Fruit fly (Drosophila melanogaster) whole organism, prepupa: ENCODE results near the gene lmgB.

Source experiments
- CG10631 ChIP-seq: fragments of 200-800 bp; sonication (Bioruptor generic); optimal IDR thresholded peaks from 2 replicates; lab custom pipeline; 2016; ENCODE audit warnings: missing biosample characterization, missing genetic modification characterization
- CG11294 ChIP-seq: fragments of 200-800 bp; sonication (Bioruptor generic); IDR thresholded peaks from 2 replicates; pipeline ENCODE4 v1.3.6; 2022; ENCODE audit warnings: missing biosample characterization, missing genetic modification characterization
- CG11762 ChIP-seq: fragments of 200-800 bp; sonication (Bioruptor generic); optimal IDR thresholded peaks from 3 replicates; lab custom pipeline; 2016; ENCODE audit warnings: missing biosample characterization, missing genetic modification characterization; ENCODE audit not compliant: insufficient read depth
- CG1621 ChIP-seq: fragments of 200-800 bp; sonication (Bioruptor generic); optimal IDR thresholded peaks from 3 replicates; lab custom pipeline; 2018; ENCODE audit warnings: missing biosample characterization, mild to moderate bottlenecking, missing genetic modification characterization
- CG16779 ChIP-seq: fragments of 200-800 bp; sonication (Bioruptor generic); optimal IDR thresholded peaks from 3 replicates; lab custom pipeline; 2017; ENCODE audit warnings: missing biosample characterization, mild to moderate bottlenecking, missing genetic modification characterization
- CG3032 ChIP-seq: fragments of 200-800 bp; optimal IDR thresholded peaks from 2 replicates; lab custom pipeline; 2019; ENCODE audit warnings: missing biosample characterization, mild to moderate bottlenecking, missing genetic modification characterization, moderate library complexity
- CG34406 ChIP-seq: fragments of 200-800 bp; sonication (Bioruptor generic); optimal IDR thresholded peaks from 3 replicates; lab custom pipeline; 2016; ENCODE audit warnings: missing biosample characterization, missing genetic modification characterization
- CG6163 ChIP-seq: fragments of 200-800 bp; sonication (Bioruptor generic); IDR thresholded peaks from 3 replicates; pipeline ENCODE4 v1.3.6; 2022; ENCODE audit warnings: missing biosample characterization, missing genetic modification characterization
- CG6276 ChIP-seq: fragments of 200-800 bp; sonication (Bioruptor generic); optimal IDR thresholded peaks from 2 replicates; lab custom pipeline; 2017; ENCODE audit warnings: missing biosample characterization, mild to moderate bottlenecking, missing genetic modification characterization
- CG6854 ChIP-seq: fragments of 200-800 bp; sonication (Bioruptor generic); optimal IDR thresholded peaks from 2 replicates; lab custom pipeline; 2017; ENCODE audit warnings: missing biosample characterization, mild to moderate bottlenecking, missing genetic modification characterization
- CG7368 ChIP-seq: fragments of 200-800 bp; sonication (Bioruptor generic); optimal IDR thresholded peaks from 3 replicates; lab custom pipeline; 2016; ENCODE audit warnings: missing biosample characterization, missing genetic modification characterization
- CG8632 ChIP-seq: fragments of 200-800 bp; sonication (Bioruptor generic); optimal IDR thresholded peaks from 3 replicates; lab custom pipeline; 2016; ENCODE audit warnings: missing biosample characterization, missing genetic modification characterization
- CG9139 ChIP-seq: fragments of 200-800 bp; sonication (Bioruptor generic); optimal IDR thresholded peaks from 3 replicates; lab custom pipeline; 2017; ENCODE audit warnings: missing biosample characterization, mild to moderate bottlenecking, missing genetic modification characterization
- Eip78C ChIP-seq: fragments of 200-800 bp; sonication (Bioruptor generic); peaks from one replicate; lab custom pipeline; 2016; ENCODE audit warnings: missing biosample characterization, missing genetic modification characterization
- Ets21C ChIP-seq: fragments of 200-800 bp; sonication (Bioruptor generic); optimal IDR thresholded peaks from 3 replicates; lab custom pipeline; 2016; ENCODE audit warnings: missing biosample characterization, missing genetic modification characterization
- Ets96B ChIP-seq: fragments of 200-800 bp; optimal IDR thresholded peaks from 2 replicates; lab custom pipeline; 2019; ENCODE audit warnings: missing biosample characterization, mild to moderate bottlenecking, missing genetic modification characterization, moderate library complexity
- Hr38 ChIP-seq: sonication (Bioruptor generic); optimal IDR thresholded peaks from 2 replicates; lab custom pipeline; 2016; ENCODE audit warnings: missing biosample characterization, missing genetic modification characterization
- Hr4 ChIP-seq: fragments of 200-800 bp; sonication (Bioruptor generic); optimal IDR thresholded peaks from 3 replicates; lab custom pipeline; 2016; ENCODE audit warnings: missing biosample characterization, missing genetic modification characterization
- Lpt ChIP-seq: fragments of 200-800 bp; sonication (Bioruptor generic); optimal IDR thresholded peaks from 3 replicates; lab custom pipeline; 2016; ENCODE audit warnings: missing biosample characterization, missing genetic modification characterization
- Met ChIP-seq: fragments of 200-800 bp; sonication (Bioruptor generic); optimal IDR thresholded peaks from 3 replicates; lab custom pipeline; 2016; ENCODE audit warnings: missing biosample characterization, missing genetic modification characterization
- Smox ChIP-seq: fragments of 200-800 bp; sonication (Bioruptor generic); optimal IDR thresholded peaks from 3 replicates; lab custom pipeline; 2016; ENCODE audit warnings: missing biosample characterization, missing genetic modification characterization
- Sox15 ChIP-seq: fragments of 200-800 bp; sonication (Bioruptor generic); optimal IDR thresholded peaks from 3 replicates; lab custom pipeline; 2016; ENCODE audit warnings: missing biosample characterization, missing genetic modification characterization
- achi ChIP-seq: fragments of 200-800 bp; sonication (Bioruptor generic); optimal IDR thresholded peaks from 3 replicates; lab custom pipeline; 2016; ENCODE audit warnings: missing biosample characterization, missing genetic modification characterization
- dac ChIP-seq: fragments of 200-800 bp; sonication (Bioruptor generic); optimal IDR thresholded peaks from 2 replicates; lab custom pipeline; 2017; ENCODE audit warnings: missing biosample characterization, mild to moderate bottlenecking, missing genetic modification characterization
- dsx ChIP-seq: fragments of 200-800 bp; optimal IDR thresholded peaks from 3 replicates; lab custom pipeline; 2019; ENCODE audit warnings: missing biosample characterization, mild to moderate bottlenecking, missing genetic modification characterization, moderate library complexity; ENCODE audit not compliant: poor library complexity, severe bottlenecking
- esn ChIP-seq: fragments of 200-800 bp; sonication (Bioruptor generic); optimal IDR thresholded peaks from 2 replicates; lab custom pipeline; 2016; ENCODE audit warnings: missing biosample characterization, mild to moderate bottlenecking, missing genetic modification characterization, moderate library complexity
- fd59A ChIP-seq: fragments of 200-800 bp; sonication (Bioruptor generic); optimal IDR thresholded peaks from 2 replicates; lab custom pipeline; 2017; ENCODE audit warnings: missing biosample characterization, mild to moderate bottlenecking, missing genetic modification characterization, missing genetic modification reagents
- fkh ChIP-seq: fragments of 200-800 bp; sonication (Bioruptor generic); optimal IDR thresholded peaks from 3 replicates; lab custom pipeline; 2017; ENCODE audit warnings: missing biosample characterization, mild to moderate bottlenecking, missing genetic modification characterization, moderate library complexity
- lz ChIP-seq: fragments of 200-800 bp; sonication (Bioruptor generic); optimal IDR thresholded peaks from 3 replicates; lab custom pipeline; 2016; ENCODE audit warnings: missing biosample characterization, missing genetic modification characterization
- net ChIP-seq: fragments of 200-800 bp; sonication (Bioruptor generic); optimal IDR thresholded peaks from 3 replicates; lab custom pipeline; 2016; ENCODE audit warnings: missing biosample characterization, missing genetic modification characterization
- pdm3 ChIP-seq: fragments of 200-800 bp; sonication (Bioruptor generic); optimal IDR thresholded peaks from 3 replicates; lab custom pipeline; 2016; ENCODE audit warnings: missing biosample characterization, missing genetic modification characterization
- ss ChIP-seq, 2 experiments: fragments of 200-800 bp; sonication (Bioruptor generic); optimal IDR thresholded peaks; 2 replicates in 1 of 2; 3 replicates in 1 of 2; lab custom pipeline; 2017 to 2018; ENCODE audit warnings: mild to moderate bottlenecking in 2 of 2, missing biosample characterization in 2 of 2, missing genetic modification characterization in 2 of 2, moderate library complexity in 1 of 2
- svp ChIP-seq: fragments of 200-800 bp; sonication (Bioruptor generic); peaks from one replicate; lab custom pipeline; 2016; ENCODE audit warnings: missing biosample characterization, missing genetic modification characterization
- vri ChIP-seq: fragments of 200-800 bp; sonication (Bioruptor generic); optimal IDR thresholded peaks from 3 replicates; lab custom pipeline; 2016; ENCODE audit warnings: missing biosample characterization, mild to moderate bottlenecking, missing genetic modification characterization

Gene lmgB

dm6 chr2L:8534515-8535295, 6.3 kb upstream of the lmgB start (continued):
- TF ChIP-seq CG34406 (GFP tag; lab: Kevin White, UChicago) (peak; percentile 98), CG6163 (GFP tag; lab: Robert Waterston, UW) (peak; percentile 97), Lpt (GFP tag; lab: Kevin White, UChicago) (peak; percentile 98), esn (GFP tag; lab: Kevin White, UChicago) (peak; percentile 98), dac (GFP tag; lab: Kevin White, UChicago) (peak; percentile 98), CG6276 (GFP tag; lab: Kevin White, UChicago) (peak; percentile 99), Eip78C (GFP tag; lab: Kevin White, UChicago) (peak; percentile 100), dsx (GFP tag; lab: Kevin White, UChicago) (peak; percentile 95), Sox15 (GFP tag; lab: Kevin White, UChicago) (peak; percentile 98), CG9139 (GFP tag; lab: Kevin White, UChicago) (peak; percentile 91), CG11762 (GFP tag; lab: Kevin White, UChicago) (peak; percentile 98), net (GFP tag; lab: Kevin White, UChicago) (peak; percentile 98), svp (GFP tag; lab: Kevin White, UChicago) (peak; percentile 100), fd59A (GFP tag; lab: Kevin White, UChicago) (peak; percentile 97), pdm3 (GFP tag; lab: Kevin White, UChicago) (peak; percentile 98), CG3032 (tag; lab: Kevin White, UChicago) (peak; percentile 98), CG16779 (tag; lab: Kevin White, UChicago) (peak; percentile 97), achi (peak; percentile 98), Smox (peak; percentile 98), ss (GFP tag; optimal IDR thresholded peaks at IDR 0.05; lab: Kevin White, UChicago) (peak; percentile 96), Ets96B (tag; lab: Kevin White, UChicago) (peak; percentile 97), CG1621 (peak; percentile 96)

dm6 chr2L:8534118-8534514, 5.7 kb upstream of the lmgB start:
- TF ChIP-seq CG34406 (GFP tag; lab: Kevin White, UChicago), result no peak
- TF ChIP-seq achi, result no peak
- no peak for TF ChIP-seq Hr38 (GFP tag; lab: Kevin White, UChicago)
- no peak for TF ChIP-seq CG6276 (GFP tag; lab: Kevin White, UChicago)
- no peak for TF ChIP-seq Met (GFP tag; lab: Kevin White, UChicago)
- TF ChIP-seq CG6163 (GFP tag; lab: Robert Waterston, UW), result no peak
- TF ChIP-seq Ets21C (GFP tag; lab: Kevin White, UChicago), result no peak
- TF ChIP-seq CG16779 (tag; lab: Kevin White, UChicago), result no peak
- no peak for TF ChIP-seq Eip78C (GFP tag; lab: Kevin White, UChicago)
- TF ChIP-seq Ets96B (tag; lab: Kevin White, UChicago), result no peak
- TF ChIP-seq CG11294, result no peak
- no peak for TF ChIP-seq CG8632
- TF ChIP-seq CG7368, result no peak
- TF ChIP-seq svp (GFP tag; lab: Kevin White, UChicago), result no peak
- TF ChIP-seq CG10631, result no peak

DNA sequence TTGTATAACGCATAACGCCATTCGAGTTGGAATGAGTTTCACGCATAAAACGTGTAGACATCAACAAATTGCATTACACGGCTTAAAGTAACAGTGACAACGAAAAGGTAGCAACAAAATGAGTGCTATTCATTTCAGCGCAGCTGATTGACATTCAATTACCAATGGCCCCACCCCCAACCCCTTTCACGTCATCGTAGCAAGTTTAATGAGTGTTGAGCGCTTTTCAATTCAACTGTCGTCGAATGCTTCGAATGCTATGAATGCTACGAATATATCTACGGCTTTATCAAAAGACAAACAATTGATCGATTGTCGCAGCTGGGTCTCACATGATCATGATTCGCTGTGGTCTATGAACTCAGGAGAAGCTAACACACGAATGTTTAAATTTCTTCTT, 5.2 kb upstream of the lmgB start:
- no peak for TF ChIP-seq pdm3 (GFP tag; lab: Kevin White, UChicago)
- TF ChIP-seq fkh, result peak; percentile 28
- no peak for TF ChIP-seq Hr4 (GFP tag; lab: Kevin White, UChicago)

DNA sequence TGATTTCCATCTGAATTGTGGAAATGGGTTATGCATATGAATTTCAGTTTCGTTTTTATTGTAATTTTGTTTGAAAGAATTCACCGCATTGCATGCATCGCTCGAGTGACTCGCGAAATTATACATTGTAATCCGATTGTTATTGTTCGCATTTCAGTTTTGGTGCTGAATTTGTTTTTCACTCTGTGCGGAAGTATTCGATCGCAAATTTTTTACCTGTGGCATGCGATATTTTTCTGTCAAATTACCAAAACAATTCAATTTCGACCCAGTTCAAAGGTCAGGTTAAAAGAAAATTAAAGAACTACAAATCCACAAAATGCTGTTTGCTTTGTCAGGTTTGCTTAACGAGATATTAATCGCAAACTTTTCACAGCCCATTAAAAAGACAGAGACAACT, 4.4 kb upstream of the lmgB start:
- TF ChIP-seq Eip78C (GFP tag; lab: Kevin White, UChicago) (peak; percentile 12), CG11762 (GFP tag; lab: Kevin White, UChicago) (no peak), dsx (GFP tag; lab: Kevin White, UChicago) (peak; percentile 48), CG16779 (tag; lab: Kevin White, UChicago) (no peak)

dm6 chr2L:8530189-8530588, 1.8 kb upstream of the lmgB start:
- peak; percentile 42 for TF ChIP-seq vri
- TF ChIP-seq Eip78C (GFP tag; lab: Kevin White, UChicago), result no peak
- TF ChIP-seq CG6854 (GFP tag; lab: Kevin White, UChicago), result no peak
- TF ChIP-seq lz (GFP tag; lab: Kevin White, UChicago), result no peak
